Worm (Caenorhabditis elegans) whole organism, young adult: Measurements from ENCODE around the gene F41H10.3.

Source experiments
- C17E4.6 ChIP-seq: fragments of 200-800 bp; sonication (Bioruptor generic); IDR thresholded peaks from 2 replicates; pipeline ENCODE4 v1.3.6; 2022; ENCODE audit warnings: missing genetic modification reagents, missing genetic modification characterization, missing compliant biosample characterization
- D2030.7 ChIP-seq: fragments of 200-800 bp; sonication (Bioruptor generic); IDR thresholded peaks from 2 replicates; pipeline ENCODE4 v1.3.6; 2022; ENCODE audit warnings: missing genetic modification reagents, missing genetic modification characterization, missing compliant biosample characterization
- F33H1.4 ChIP-seq: fragments of 200-800 bp; sonication (Bioruptor generic); IDR thresholded peaks from 2 replicates; pipeline ENCODE4 v1.3.6; 2022; ENCODE audit warnings: missing genetic modification reagents, missing genetic modification characterization, missing compliant biosample characterization
- F39B2.1 ChIP-seq: fragments of 200-800 bp; sonication (Bioruptor generic); IDR thresholded peaks from 2 replicates; pipeline ENCODE4 v1.3.6; 2022; ENCODE audit warnings: missing genetic modification reagents, missing genetic modification characterization, missing compliant biosample characterization
- F49E8.2 ChIP-seq: sonication (generic microtip); optimal IDR thresholded peaks from 3 replicates; lab custom pipeline; 2017; ENCODE audit warnings: missing genetic modification characterization, mild to moderate bottlenecking, missing compliant biosample characterization, antibody characterized with exemption, moderate library complexity; ENCODE audit not compliant: insufficient read depth
- F55B11.4 ChIP-seq: sonication (generic microtip); optimal IDR thresholded peaks from 2 replicates; lab custom pipeline; 2016; ENCODE audit warnings: missing compliant biosample characterization, missing genetic modification characterization, borderline replicate concordance; ENCODE audit not compliant: insufficient read depth
- K12H6.12 ChIP-seq: fragments of 200-800 bp; sonication (Bioruptor generic); optimal IDR thresholded peaks from 2 replicates; lab custom pipeline; 2018; ENCODE audit warnings: mild to moderate bottlenecking, missing genetic modification characterization, missing compliant biosample characterization
- T07F8.4 ChIP-seq: sonication (generic microtip); optimal IDR thresholded peaks from 2 replicates; lab custom pipeline; 2016; ENCODE audit warnings: mild to moderate bottlenecking, missing genetic modification characterization, moderate library complexity, missing compliant biosample characterization
- Y53F4B.3 ChIP-seq: fragments of 200-800 bp; sonication (Bioruptor generic); IDR thresholded peaks from 2 replicates; pipeline ENCODE4 v1.3.6; 2022; ENCODE audit warnings: missing genetic modification reagents, missing genetic modification characterization, missing compliant biosample characterization
- Y53G8AR.9 ChIP-seq: fragments of 200-800 bp; sonication (Bioruptor generic); conservative IDR thresholded peaks from 2 replicates; pipeline ENCODE4 v1.3.6; 2022; ENCODE audit warnings: missing genetic modification reagents, missing genetic modification characterization, missing compliant biosample characterization
- Y67H2A.10 ChIP-seq: fragments of 200-800 bp; sonication (Bioruptor generic); conservative IDR thresholded peaks from 2 replicates; pipeline ENCODE4 v1.3.6; 2022; ENCODE audit warnings: missing genetic modification reagents, missing genetic modification characterization, missing compliant biosample characterization
- Y79H2A.3 ChIP-seq: fragments of 200-800 bp; sonication (Bioruptor generic); conservative IDR thresholded peaks from 2 replicates; pipeline ENCODE4 v1.3.6; 2022; ENCODE audit warnings: missing genetic modification reagents, missing genetic modification characterization, missing compliant biosample characterization
- ZK185.1 ChIP-seq: sonication (generic microtip); optimal IDR thresholded peaks from 2 replicates; lab custom pipeline; 2016; ENCODE audit warnings: mild to moderate bottlenecking, missing genetic modification characterization, missing compliant biosample characterization; ENCODE audit not compliant: poor library complexity, severe bottlenecking
- ama-1 ChIP-seq, 3 experiments: fragments of 150-350 bp in 1 of 3; sonication (generic microtip) in 2 of 3; optimal IDR thresholded peaks; 2 replicates each; lab custom pipeline; 2014 to 2018; ENCODE audit warnings: missing biosample characterization in 2 of 3, missing genetic modification characterization in 2 of 3, missing genetic modification reagents in 2 of 3
- aptf-3 ChIP-seq: fragments of 200-800 bp; sonication (Bioruptor generic); IDR thresholded peaks from 2 replicates; pipeline ENCODE4 v1.3.6; 2022; ENCODE audit warnings: missing genetic modification characterization, missing compliant biosample characterization
- bed-2 ChIP-seq: fragments of 200-800 bp; sonication (Bioruptor generic); IDR thresholded peaks from 2 replicates; pipeline ENCODE4 v1.3.6; 2022; ENCODE audit warnings: missing genetic modification reagents, missing genetic modification characterization, missing compliant biosample characterization
- ceh-40 ChIP-seq: fragments of 200-800 bp; sonication (Bioruptor generic); IDR thresholded peaks from 2 replicates; pipeline ENCODE4 v1.3.6; 2022; ENCODE audit warnings: missing genetic modification characterization, missing compliant biosample characterization
- ceh-79 ChIP-seq: sonication (generic microtip); optimal IDR thresholded peaks from 2 replicates; lab custom pipeline; 2017; ENCODE audit warnings: mild to moderate bottlenecking, missing genetic modification characterization, missing compliant biosample characterization
- die-1 ChIP-seq: sonication (generic microtip); optimal IDR thresholded peaks from 2 replicates; lab custom pipeline; 2016; ENCODE audit warnings: missing genotype, mild to moderate bottlenecking, missing genetic modification characterization, missing compliant biosample characterization
- dpff-1 ChIP-seq: sonication (generic microtip); optimal IDR thresholded peaks from 2 replicates; lab custom pipeline; 2017; ENCODE audit warnings: mild to moderate bottlenecking, missing genetic modification characterization, missing compliant biosample characterization
- egrh-3 ChIP-seq: fragments of 200-800 bp; sonication (Bioruptor generic); IDR thresholded peaks from 2 replicates; pipeline ENCODE4 v1.3.6; 2022; ENCODE audit warnings: missing genetic modification reagents, missing genetic modification characterization, missing compliant biosample characterization
- ets-4 ChIP-seq: fragments of 200-800 bp; sonication (Bioruptor generic); optimal IDR thresholded peaks from 2 replicates; lab custom pipeline; 2018; ENCODE audit warnings: mild to moderate bottlenecking, missing genetic modification characterization, missing compliant biosample characterization
- fkh-3 ChIP-seq: sonication (generic microtip); optimal IDR thresholded peaks from 2 replicates; lab custom pipeline; 2016; ENCODE audit warnings: mild to moderate bottlenecking, missing genetic modification characterization, missing compliant biosample characterization
- him-1 ChIP-seq: sonication (generic microtip); optimal IDR thresholded peaks from 2 replicates; lab custom pipeline; 2016; ENCODE audit warnings: missing genotype, missing genetic modification reagents, missing genetic modification characterization, missing compliant biosample characterization
- let-526 ChIP-seq: fragments of 200-800 bp; sonication (Bioruptor generic); IDR thresholded peaks from 2 replicates; pipeline ENCODE4 v1.3.6; 2022; ENCODE audit warnings: missing genetic modification reagents, missing genetic modification characterization, missing compliant biosample characterization
- lsl-1 ChIP-seq: fragments of 200-800 bp; sonication (Bioruptor generic); optimal IDR thresholded peaks from 2 replicates; lab custom pipeline; 2018; ENCODE audit warnings: mild to moderate bottlenecking, missing genetic modification characterization, moderate library complexity, missing compliant biosample characterization
- madf-3 ChIP-seq: fragments of 200-800 bp; sonication (Bioruptor generic); IDR thresholded peaks from 2 replicates; pipeline ENCODE4 v1.3.6; 2022; ENCODE audit warnings: missing genetic modification reagents, missing genetic modification characterization, missing compliant biosample characterization
- madf-6 ChIP-seq: fragments of 200-800 bp; sonication (Bioruptor generic); IDR thresholded peaks from 2 replicates; pipeline ENCODE4 v1.3.6; 2022; ENCODE audit warnings: missing genetic modification reagents, missing genetic modification characterization, missing compliant biosample characterization
- mxl-1 ChIP-seq: sonication (generic microtip); optimal IDR thresholded peaks from 2 replicates; lab custom pipeline; 2016; ENCODE audit warnings: missing genetic modification characterization, missing compliant biosample characterization
- nfyb-1 ChIP-seq: fragments of 200-800 bp; sonication (Bioruptor generic); IDR thresholded peaks from 2 replicates; pipeline ENCODE4 v1.3.6; 2022; ENCODE audit warnings: missing genetic modification reagents, missing genetic modification characterization, missing compliant biosample characterization
- pbrm-1 ChIP-seq: fragments of 200-800 bp; sonication (Bioruptor generic); IDR thresholded peaks from 2 replicates; pipeline ENCODE4 v1.3.6; 2022; ENCODE audit warnings: missing genetic modification reagents, missing genetic modification characterization, missing compliant biosample characterization
- repo-1 ChIP-seq: sonication (generic microtip); optimal IDR thresholded peaks from 2 replicates; lab custom pipeline; 2017; ENCODE audit warnings: mild to moderate bottlenecking, missing genetic modification characterization, missing compliant biosample characterization
- rpc-1 ChIP-seq, 2 experiments: fragments of 150-350 bp in 1 of 2; sonication (generic microtip) in 1 of 2; optimal IDR thresholded peaks; 2 replicates each; lab custom pipeline; 2014 to 2018; ENCODE audit warnings: missing biosample characterization in 1 of 2, missing genetic modification characterization in 1 of 2, missing genetic modification reagents in 1 of 2, missing genotype in 1 of 2
- snpc-4 ChIP-seq, 5 experiments: fragments of 150-350 bp in 1 of 5; sonication (generic microtip) in 4 of 5; optimal IDR thresholded peaks; 2 replicates each; lab custom pipeline; 2014 to 2018; ENCODE audit warnings: missing genetic modification characterization in 5 of 5, missing biosample characterization in 3 of 5, antibody characterized with exemption in 2 of 5, mild to moderate bottlenecking in 2 of 5, missing compliant biosample characterization in 2 of 5, missing genotype in 2 of 5, moderate library complexity in 2 of 5, missing genetic modification reagents in 1 of 5
- tlf-1 ChIP-seq: fragments of 200-800 bp; sonication (Bioruptor generic); optimal IDR thresholded peaks from 2 replicates; lab custom pipeline; 2018; ENCODE audit warnings: mild to moderate bottlenecking, missing genetic modification characterization, missing compliant biosample characterization
- unc-62 ChIP-seq: fragments of 150-350 bp; optimal IDR thresholded peaks from 2 replicates; lab custom pipeline; 2014; ENCODE audit warnings: missing biosample characterization, missing genetic modification reagents, missing genetic modification characterization
- zfh-2 ChIP-seq: fragments of 200-800 bp; sonication (Bioruptor generic); conservative IDR thresholded peaks from 2 replicates; pipeline ENCODE4 v1.3.6; 2022; ENCODE audit warnings: missing genetic modification reagents, missing genetic modification characterization, missing compliant biosample characterization
- zim-3 ChIP-seq: sonication (generic microtip); optimal IDR thresholded peaks from 2 replicates; lab custom pipeline; 2017; ENCODE audit warnings: mild to moderate bottlenecking, missing genetic modification characterization, moderate library complexity, missing compliant biosample characterization
- ztf-22 ChIP-seq: fragments of 200-800 bp; sonication (Bioruptor generic); optimal IDR thresholded peaks from 2 replicates; lab custom pipeline; 2018; ENCODE audit warnings: mild to moderate bottlenecking, missing genetic modification characterization, moderate library complexity, missing compliant biosample characterization
- ztf-25 ChIP-seq: fragments of 200-800 bp; sonication (Bioruptor generic); IDR thresholded peaks from 2 replicates; pipeline ENCODE4 v1.3.6; 2022; ENCODE audit warnings: missing genetic modification reagents, missing genetic modification characterization, missing compliant biosample characterization
- ztf-28 ChIP-seq: fragments of 200-800 bp; sonication (Bioruptor generic); IDR thresholded peaks from 2 replicates; pipeline ENCODE4 v1.3.6; 2022; ENCODE audit warnings: missing genetic modification reagents, missing genetic modification characterization, missing compliant biosample characterization
- ztf-3 ChIP-seq: fragments of 200-800 bp; sonication (Bioruptor generic); optimal IDR thresholded peaks from 2 replicates; lab custom pipeline; 2018; ENCODE audit warnings: mild to moderate bottlenecking, missing genetic modification characterization, missing compliant biosample characterization

The F41H10.3 gene

ce11 chrIV:5389951-5390350 lies 20.4 kb downstream of the F41H10.3 start (continued):
- TF ChIP-seq pbrm-1 (0 out of 2 replicates have a peak, but pooled peaks have one; percentile 13), ets-4 (GFP tag; lab: Kevin White, UChicago) (no peak), T07F8.4 (tag; lab: Kevin White, UChicago) (no peak), bed-2 (GFP tag; lab: Robert Waterston, UW) (no peak), dpff-1 (tag; lab: Kevin White, UChicago) (no peak), rpc-1 (optimal IDR thresholded peaks at IDR 0.05; lab: Kevin White, UChicago) (no peak), rpc-1 (tag; optimal IDR thresholded peaks at IDR 0.05; lab: Kevin White, UChicago) (no peak), Y67H2A.10 (GFP tag; lab: Robert Waterston, UW) (no peak), ceh-79 (tag; lab: Kevin White, UChicago) (no peak), C17E4.6 (GFP tag; lab: Robert Waterston, UW) (no peak), mxl-1 (tag; lab: Kevin White, UChicago) (no peak), repo-1 (tag; lab: Kevin White, UChicago) (no peak), ama-1 (optimal IDR thresholded peaks at IDR 0.05; lab: Kevin White, UChicago) (no peak), ama-1 (GFP tag; optimal IDR thresholded peaks at IDR 0.05; lab: Kevin White, UChicago) (peak in 1 of 2 experiments; percentile 92), ztf-25 (no peak), nfyb-1 (no peak), ztf-3 (GFP tag; lab: Kevin White, UChicago) (no peak), Y79H2A.3 (no peak), Y53F4B.3 (GFP tag; lab: Robert Waterston, UW) (no peak), madf-3 (no peak; the same call in 1 of the 2 replicates), ceh-40 (GFP tag; lab: Robert Waterston, UW) (no peak), snpc-4 (GFP tag; optimal IDR thresholded peaks at IDR 0.05; lab: Kevin White, UChicago) (peak; percentile 18), snpc-4 (tag; optimal IDR thresholded peaks at IDR 0.05; lab: Kevin White, UChicago) (peak in 3 of 4 experiments; percentile 6 to 85 (median 42)), tlf-1 (GFP tag; lab: Kevin White, UChicago) (peak; percentile 24), ztf-28 (GFP tag; lab: Robert Waterston, UW) (no peak), zfh-2 (GFP tag; lab: Robert Waterston, UW) (no peak), him-1 (tag; lab: Kevin White, UChicago) (no peak), F39B2.1 (GFP tag; lab: Robert Waterston, UW) (no peak), let-526 (GFP tag; lab: Robert Waterston, UW) (no peak), fkh-3 (no peak), unc-62 (GFP tag; lab: Kevin White, UChicago) (no peak), aptf-3 (no peak), egrh-3 (GFP tag; lab: Robert Waterston, UW) (no peak), D2030.7 (no peak; the same call in 1 of the 2 replicates), K12H6.12 (no peak), F55B11.4 (tag; lab: Kevin White, UChicago) (no peak), Y53G8AR.9 (GFP tag; lab: Robert Waterston, UW) (peak; percentile 73), zim-3 (tag; lab: Kevin White, UChicago) (no peak), ztf-22 (GFP tag; lab: Kevin White, UChicago) (no peak), ZK185.1 (tag; lab: Kevin White, UChicago) (no peak)
- TF ChIP-seq, all 124 proteins: peak for 24

ce11 chrIV:5391507-5392057 lies 22.0 kb downstream of the F41H10.3 start, which contains the start of the genes htp-1 and ZK616.5:
Gene htp-1 (minus strand): TSS chrIV:5391557.
Gene ZK616.5 (plus strand): TSS chrIV:5391929.
- peak; percentile 67 for TF ChIP-seq F33H1.4 (GFP tag; lab: Robert Waterston, UW)
- TF ChIP-seq lsl-1: peak; percentile 79
- no peak for TF ChIP-seq die-1
- TF ChIP-seq F49E8.2 (tag; lab: Kevin White, UChicago): peak; percentile 7
- TF ChIP-seq madf-6 (GFP tag; lab: Robert Waterston, UW): peak; percentile 41; the same call in 1 of the 2 replicates
- TF ChIP-seq madf-3: no peak
- TF ChIP-seq snpc-4 (GFP tag; optimal IDR thresholded peaks at IDR 0.05; lab: Kevin White, UChicago): no peak
- TF ChIP-seq snpc-4 (tag; optimal IDR thresholded peaks at IDR 0.05; lab: Kevin White, UChicago): peak in 3 of 4 experiments; percentile 19 to 67 (median 63)
- TF ChIP-seq, all 124 proteins: peak for 5
